Worm (Caenorhabditis elegans) whole organism, late embryonic: ENCODE data around the gene sgnh-1.

Experiments used
- C08G9.2 ChIP-seq: sonication (generic microtip); optimal IDR thresholded peaks from 2 replicates; lab custom pipeline; 2016; ENCODE audit warnings: mild to moderate bottlenecking, missing genetic modification characterization, moderate library complexity, missing compliant biosample characterization
- K02D7.2 ChIP-seq: sonication (generic microtip); optimal IDR thresholded peaks from 2 replicates; lab custom pipeline; 2017; ENCODE audit warnings: mild to moderate bottlenecking, missing genetic modification characterization, missing compliant biosample characterization
- K09A11.1 ChIP-seq: sonication (generic microtip); optimal IDR thresholded peaks from 2 replicates; lab custom pipeline; 2017; ENCODE audit warnings: antibody characterized with exemption, mild to moderate bottlenecking, missing genetic modification characterization, missing compliant biosample characterization; ENCODE audit not compliant: insufficient read depth
- T23F11.4 ChIP-seq: fragments of 200-800 bp; sonication (Bioruptor generic); optimal IDR thresholded peaks from 2 replicates; lab custom pipeline; 2018; ENCODE audit warnings: mild to moderate bottlenecking, missing genetic modification characterization, missing compliant biosample characterization
- Y22D7AL.16 ChIP-seq: sonication (generic microtip); optimal IDR thresholded peaks from 2 replicates; lab custom pipeline; 2016; ENCODE audit warnings: missing genetic modification characterization, missing compliant biosample characterization
- ahr-1 ChIP-seq: sonication (generic microtip); optimal IDR thresholded peaks from 2 replicates; lab custom pipeline; 2016; ENCODE audit warnings: missing genetic modification characterization, missing compliant biosample characterization
- ama-1 ChIP-seq: fragments of 150-350 bp; optimal IDR thresholded peaks from 2 replicates; lab custom pipeline; 2014
- ceh-2 ChIP-seq: sonication (generic microtip); optimal IDR thresholded peaks from 2 replicates; lab custom pipeline; 2016; ENCODE audit warnings: missing genotype, missing genetic modification characterization, missing compliant biosample characterization
- ceh-22 ChIP-seq: sonication (generic microtip); optimal IDR thresholded peaks from 2 replicates; lab custom pipeline; 2017; ENCODE audit warnings: missing biosample characterization, missing genetic modification characterization
- ceh-24 ChIP-seq: sonication (generic microtip); optimal IDR thresholded peaks from 2 replicates; lab custom pipeline; 2016; ENCODE audit warnings: mild to moderate bottlenecking, missing genetic modification characterization, missing compliant biosample characterization
- ceh-31 ChIP-seq: sonication (generic microtip); optimal IDR thresholded peaks from 2 replicates; lab custom pipeline; 2016; ENCODE audit warnings: missing genetic modification characterization, missing compliant biosample characterization
- ceh-45 ChIP-seq: fragments of 200-800 bp; sonication (Bioruptor generic); IDR thresholded peaks from 2 replicates; pipeline ENCODE4 v1.3.6; 2022; ENCODE audit warnings: missing genetic modification reagents, missing genetic modification characterization, missing compliant biosample characterization
- ceh-6 ChIP-seq: fragments of 200-800 bp; sonication (Bioruptor generic); optimal IDR thresholded peaks from 2 replicates; lab custom pipeline; 2018; ENCODE audit warnings: mild to moderate bottlenecking, missing genetic modification characterization, missing compliant biosample characterization
- dmd-4 ChIP-seq: sonication (generic microtip); optimal IDR thresholded peaks from 2 replicates; lab custom pipeline; 2016; ENCODE audit warnings: borderline replicate concordance, missing genetic modification characterization, missing compliant biosample characterization
- eyg-1 ChIP-seq: sonication (generic microtip); optimal IDR thresholded peaks from 2 replicates; lab custom pipeline; 2016; ENCODE audit warnings: missing genotype, missing genetic modification characterization, missing compliant biosample characterization
- fax-1 ChIP-seq: sonication (generic microtip); optimal IDR thresholded peaks from 2 replicates; lab custom pipeline; 2016; ENCODE audit warnings: missing genotype, missing genetic modification characterization, missing compliant biosample characterization
- fkh-10 ChIP-seq: fragments of 150-350 bp; optimal IDR thresholded peaks from 2 replicates; lab custom pipeline; 2014; ENCODE audit warnings: missing biosample characterization, missing genetic modification reagents, missing genetic modification characterization
- hlh-15 ChIP-seq: sonication (generic microtip); optimal IDR thresholded peaks from 2 replicates; lab custom pipeline; 2016; ENCODE audit warnings: missing genetic modification characterization, missing compliant biosample characterization
- hlh-8 ChIP-seq: sonication (generic microtip); optimal IDR thresholded peaks from 2 replicates; lab custom pipeline; 2016; ENCODE audit warnings: missing genotype, missing genetic modification characterization, missing compliant biosample characterization
- lin-11 ChIP-seq: fragments of 200-800 bp; sonication (Bioruptor generic); optimal IDR thresholded peaks from 2 replicates; lab custom pipeline; 2018; ENCODE audit warnings: mild to moderate bottlenecking, missing genetic modification characterization, missing compliant biosample characterization
- nfya-1 ChIP-seq: sonication (generic microtip); optimal IDR thresholded peaks from 2 replicates; lab custom pipeline; 2017; ENCODE audit warnings: missing genetic modification characterization, mild to moderate bottlenecking, missing compliant biosample characterization, antibody characterized with exemption, moderate library complexity
- nhr-232 ChIP-seq: sonication (generic microtip); optimal IDR thresholded peaks from 2 replicates; lab custom pipeline; 2016; ENCODE audit warnings: missing genetic modification characterization, missing compliant biosample characterization
- npax-4 ChIP-seq: sonication (generic microtip); optimal IDR thresholded peaks from 2 replicates; lab custom pipeline; 2016; ENCODE audit warnings: missing genetic modification characterization, missing compliant biosample characterization
- odd-2 ChIP-seq: sonication (generic microtip); optimal IDR thresholded peaks from 2 replicates; lab custom pipeline; 2017; ENCODE audit warnings: antibody characterized with exemption, mild to moderate bottlenecking, missing genetic modification characterization, missing compliant biosample characterization
- pag-3 ChIP-seq: sonication (generic microtip); optimal IDR thresholded peaks from 2 replicates; lab custom pipeline; 2016; ENCODE audit warnings: missing compliant biosample characterization, missing genetic modification characterization, borderline replicate concordance
- pat-9 ChIP-seq: fragments of 200-800 bp; sonication (Bioruptor generic); optimal IDR thresholded peaks from 2 replicates; lab custom pipeline; 2018; ENCODE audit warnings: mild to moderate bottlenecking, missing genetic modification characterization, moderate library complexity, missing compliant biosample characterization
- pax-1 ChIP-seq: fragments of 150-350 bp; optimal IDR thresholded peaks from 2 replicates; lab custom pipeline; 2014; ENCODE audit warnings: missing biosample characterization, missing genetic modification characterization
- pha-2 ChIP-seq: sonication (generic microtip); optimal IDR thresholded peaks from 2 replicates; lab custom pipeline; 2017; ENCODE audit warnings: mild to moderate bottlenecking, missing genetic modification characterization, missing compliant biosample characterization
- syd-9 ChIP-seq: sonication (generic microtip); optimal IDR thresholded peaks from 2 replicates; lab custom pipeline; 2016; ENCODE audit warnings: mild to moderate bottlenecking, missing genetic modification characterization, moderate library complexity, missing compliant biosample characterization
- unc-3 ChIP-seq, 2 experiments: fragments of 200-800 bp in 1 of 2; sonication (Bioruptor generic) in 1 of 2; sonication (generic microtip) in 1 of 2; conservative IDR thresholded peaks in 1 of 2; optimal IDR thresholded peaks in 1 of 2; 2 replicates each; pipeline versions ENCODE4 v1.3.6 to Lab custom; 2016 to 2022; ENCODE audit warnings: missing compliant biosample characterization in 2 of 2, missing genetic modification characterization in 2 of 2, missing genetic modification reagents in 1 of 2
- unc-55 ChIP-seq: sonication (generic microtip); optimal IDR thresholded peaks from 2 replicates; lab custom pipeline; 2017; ENCODE audit warnings: missing biosample characterization, missing genetic modification reagents, missing genetic modification characterization
- zip-5 ChIP-seq: sonication (generic microtip); optimal IDR thresholded peaks from 2 replicates; lab custom pipeline; 2016; ENCODE audit warnings: missing genetic modification characterization, missing compliant biosample characterization
- ztf-16 ChIP-seq: sonication (generic microtip); optimal IDR thresholded peaks from 2 replicates; lab custom pipeline; 2017; ENCODE audit warnings: missing genetic modification characterization, missing compliant biosample characterization

sgnh-1 gene

ce11 chrIV:4903961-4904360 lies 14.2 kb downstream of the sgnh-1 start, which contains the start of gene str-161:
str-161 (minus strand) TSS chrIV:4904061.
- TF ChIP-seq nhr-232 = no peak

ce11 chrIV:4905645-4906135 lies 16.0 kb downstream of the sgnh-1 start, which contains the start of gene T08B6.4:
T08B6.4 (plus strand) TSS chrIV:4905695.
- TF ChIP-seq ceh-6 (GFP tag; lab: Kevin White, UChicago) (no peak), fkh-10 (GFP tag; lab: Kevin White, UChicago) (no peak), odd-2 (tag; lab: Kevin White, UChicago) (no peak), hlh-8 (tag; lab: Kevin White, UChicago) (no peak), dmd-4 (tag; lab: Kevin White, UChicago) (no peak), pat-9 (tag; lab: Kevin White, UChicago) (no peak), hlh-15 (no peak), ceh-31 (tag; lab: Kevin White, UChicago) (no peak)
- TF ChIP-seq, all 69 proteins: peak for 0

ce11 chrIV:4909039-4909438 lies 19.3 kb downstream of the sgnh-1 start, which contains the start of gene str-159:
str-159 (plus strand) TSS chrIV:4909339.
- TF ChIP-seq ceh-24 (no peak), npax-4 (tag; lab: Kevin White, UChicago) (no peak)

- TF ChIP-seq ceh-31 (tag; lab: Kevin White, UChicago) (no peak), unc-55 (GFP tag; lab: Kevin White, UChicago) (no peak), ztf-16 (no peak), C08G9.2 (no peak), ama-1 (lab: Kevin White, UChicago) (no peak), zip-5 (tag; lab: Kevin White, UChicago) (no peak), pax-1 (no peak), nhr-232 (no peak), pha-2 (tag; lab: Kevin White, UChicago) (no peak), pag-3 (no peak), ceh-2 (tag; lab: Kevin White, UChicago) (no peak), fkh-10 (GFP tag; lab: Kevin White, UChicago) (no peak), unc-3 (GFP tag; conservative IDR thresholded peaks at IDR 0.05; lab: Robert Waterston, UW) (no peak), unc-3 (tag; optimal IDR thresholded peaks at IDR 0.05; lab: Kevin White, UChicago) (no peak), ceh-45 (no peak), nfya-1 (tag; lab: Kevin White, UChicago) (no peak), ceh-22 (tag; lab: Kevin White, UChicago) (no peak), Y22D7AL.16 (tag; lab: Kevin White, UChicago) (no peak), T23F11.4 (GFP tag; lab: Kevin White, UChicago) (no peak), syd-9 (tag; lab: Kevin White, UChicago) (no peak)
These were observed 23.4 kb downstream of the sgnh-1 start, which contains the start of gene str-156 for ce11 chrIV:4913090-4913489. str-156 (plus strand) TSS chrIV:4913390.

- TF ChIP-seq ahr-1 (tag; lab: Kevin White, UChicago) (no peak), T23F11.4 (GFP tag; lab: Kevin White, UChicago) (no peak), ztf-16 (no peak), K09A11.1 (tag; lab: Kevin White, UChicago) (no peak), K02D7.2 (tag; lab: Kevin White, UChicago) (no peak), fax-1 (no peak), eyg-1 (tag; lab: Kevin White, UChicago) (no peak), lin-11 (no peak), unc-55 (GFP tag; lab: Kevin White, UChicago) (no peak), hlh-15 (no peak), Y22D7AL.16 (tag; lab: Kevin White, UChicago) (no peak), unc-3 (GFP tag; conservative IDR thresholded peaks at IDR 0.05; lab: Robert Waterston, UW) (no peak), unc-3 (tag; optimal IDR thresholded peaks at IDR 0.05; lab: Kevin White, UChicago) (no peak)
These were observed 26.0 kb downstream of the sgnh-1 start, which contains the start of gene str-155 for ce11 chrIV:4915689-4916088. str-155 (plus strand) TSS chrIV:4915989.
